Worm (Caenorhabditis elegans) whole organism, mixed stage, embryonic: ENCODE results near the gene str-209.

Source experiments
- M03D4.4 ChIP-seq: sonication (generic microtip); optimal IDR thresholded peaks from 2 replicates; lab custom pipeline; 2017; ENCODE audit warnings: mild to moderate bottlenecking, missing genetic modification characterization, missing compliant biosample characterization
- bed-3 ChIP-seq: fragments of 200-800 bp; sonication (Bioruptor generic); optimal IDR thresholded peaks from 3 replicates; lab custom pipeline; 2018; ENCODE audit warnings: mild to moderate bottlenecking, missing genetic modification characterization, moderate library complexity, missing compliant biosample characterization
- blmp-1 ChIP-seq: fragments of 150-350 bp; optimal IDR thresholded peaks from 2 replicates; lab custom pipeline; 2014; ENCODE audit warnings: missing biosample characterization, missing genetic modification characterization
- ceh-39 ChIP-seq: fragments of 150-350 bp; optimal IDR thresholded peaks from 2 replicates; lab custom pipeline; 2014; ENCODE audit warnings: missing biosample characterization, missing genetic modification characterization
- ceh-43 ChIP-seq: fragments of 200-800 bp; sonication (Bioruptor generic); optimal IDR thresholded peaks from 2 replicates; lab custom pipeline; 2018; ENCODE audit warnings: mild to moderate bottlenecking, missing genetic modification characterization, moderate library complexity, missing compliant biosample characterization
- ceh-83 ChIP-seq: fragments of 200-800 bp; sonication (Bioruptor generic); optimal IDR thresholded peaks from 2 replicates; lab custom pipeline; 2018; ENCODE audit warnings: mild to moderate bottlenecking, missing genetic modification characterization, missing compliant biosample characterization
- ces-1 ChIP-seq: fragments of 150-350 bp; optimal IDR thresholded peaks from 2 replicates; lab custom pipeline; 2014; ENCODE audit warnings: missing biosample characterization, missing genetic modification reagents, missing genetic modification characterization
- cnd-1 ChIP-seq: fragments of 200-800 bp; sonication (Bioruptor generic); optimal IDR thresholded peaks from 2 replicates; lab custom pipeline; 2018; ENCODE audit warnings: mild to moderate bottlenecking, missing genetic modification characterization, missing compliant biosample characterization
- drap-1 ChIP-seq: fragments of 200-800 bp; sonication (Bioruptor generic); optimal IDR thresholded peaks from 3 replicates; lab custom pipeline; 2018; ENCODE audit warnings: mild to moderate bottlenecking, missing genetic modification characterization, missing compliant biosample characterization
- elt-1 ChIP-seq: sonication (generic microtip); optimal IDR thresholded peaks from 2 replicates; lab custom pipeline; 2017; ENCODE audit warnings: missing genetic modification characterization, mild to moderate bottlenecking, missing compliant biosample characterization, antibody characterized with exemption, moderate library complexity, borderline replicate concordance; ENCODE audit not compliant: insufficient read depth
- elt-3 ChIP-seq: fragments of 150-350 bp; optimal IDR thresholded peaks from 2 replicates; lab custom pipeline; 2014; ENCODE audit warnings: missing biosample characterization, missing genetic modification characterization
- flh-1 ChIP-seq: fragments of 200-800 bp; sonication (Bioruptor generic); optimal IDR thresholded peaks from 2 replicates; lab custom pipeline; 2018; ENCODE audit warnings: mild to moderate bottlenecking, missing genetic modification characterization, moderate library complexity, missing compliant biosample characterization
- ham-2 ChIP-seq: fragments of 200-800 bp; sonication (Bioruptor generic); optimal IDR thresholded peaks from 2 replicates; lab custom pipeline; 2018; ENCODE audit warnings: mild to moderate bottlenecking, missing genetic modification characterization, missing compliant biosample characterization
- hlh-1 ChIP-seq: fragments of 150-350 bp; optimal IDR thresholded peaks from 2 replicates; lab custom pipeline; 2014; ENCODE audit warnings: missing biosample characterization, missing genetic modification reagents, missing genetic modification characterization
- lin-13 ChIP-seq: fragments of 150-350 bp; optimal IDR thresholded peaks from 2 replicates; lab custom pipeline; 2014; ENCODE audit warnings: missing biosample characterization, missing genetic modification characterization
- lin-32 ChIP-seq: fragments of 200-800 bp; sonication (Bioruptor generic); optimal IDR thresholded peaks from 2 replicates; lab custom pipeline; 2018; ENCODE audit warnings: mild to moderate bottlenecking, missing genetic modification characterization, missing compliant biosample characterization
- lsy-2 ChIP-seq: fragments of 150-350 bp; optimal IDR thresholded peaks from 2 replicates; lab custom pipeline; 2014; ENCODE audit warnings: missing biosample characterization, missing genetic modification characterization
- mab-5 ChIP-seq: fragments of 150-350 bp; optimal IDR thresholded peaks from 2 replicates; lab custom pipeline; 2014; ENCODE audit warnings: missing biosample characterization, missing genetic modification characterization
- mep-1 ChIP-seq: fragments of 150-350 bp; optimal IDR thresholded peaks from 2 replicates; lab custom pipeline; 2017; ENCODE audit warnings: missing biosample characterization, missing genetic modification reagents, missing genetic modification characterization, inconsistent platforms
- mls-2 ChIP-seq: sonication (generic microtip); optimal IDR thresholded peaks from 2 replicates; lab custom pipeline; 2016; ENCODE audit warnings: mild to moderate bottlenecking, missing genetic modification characterization, moderate library complexity, missing compliant biosample characterization
- nhr-12 ChIP-seq: fragments of 150-350 bp; optimal IDR thresholded peaks from 2 replicates; lab custom pipeline; 2014; ENCODE audit warnings: missing biosample characterization, missing genetic modification characterization
- nhr-2 ChIP-seq: fragments of 150-350 bp; optimal IDR thresholded peaks from 2 replicates; lab custom pipeline; 2014; ENCODE audit warnings: missing biosample characterization, missing genetic modification characterization
- nhr-237 ChIP-seq: fragments of 150-350 bp; optimal IDR thresholded peaks from 2 replicates; lab custom pipeline; 2014; ENCODE audit warnings: missing biosample characterization, missing genetic modification characterization
- nhr-28 ChIP-seq: fragments of 150-350 bp; optimal IDR thresholded peaks from 2 replicates; lab custom pipeline; 2014; ENCODE audit warnings: missing biosample characterization, missing genetic modification characterization
- nhr-76 ChIP-seq: sonication (generic microtip); optimal IDR thresholded peaks from 2 replicates; lab custom pipeline; 2017; ENCODE audit warnings: missing biosample characterization, missing genetic modification characterization
- pha-4 ChIP-seq: fragments of 150-350 bp; optimal IDR thresholded peaks from 2 replicates; lab custom pipeline; 2018; ENCODE audit warnings: missing biosample characterization, missing genetic modification reagents, missing genetic modification characterization
- sem-2 ChIP-seq: fragments of 200-800 bp; sonication (Bioruptor generic); optimal IDR thresholded peaks from 2 replicates; lab custom pipeline; 2018; ENCODE audit warnings: mild to moderate bottlenecking, missing genetic modification characterization, missing compliant biosample characterization
- snpc-4 ChIP-seq: fragments of 150-350 bp; optimal IDR thresholded peaks from 2 replicates; lab custom pipeline; 2014; ENCODE audit warnings: missing biosample characterization, missing genetic modification characterization
- sptf-1 ChIP-seq: sonication (generic microtip); optimal IDR thresholded peaks from 2 replicates; lab custom pipeline; 2017; ENCODE audit warnings: mild to moderate bottlenecking, missing genetic modification characterization, moderate library complexity, missing compliant biosample characterization
- tbx-8 ChIP-seq: fragments of 200-800 bp; sonication (Bioruptor generic); optimal IDR thresholded peaks from 2 replicates; lab custom pipeline; 2018; ENCODE audit warnings: mild to moderate bottlenecking, missing genetic modification characterization, moderate library complexity, missing compliant biosample characterization
- unc-120 ChIP-seq: sonication (generic microtip); optimal IDR thresholded peaks from 2 replicates; lab custom pipeline; 2017; ENCODE audit warnings: missing genetic modification characterization, missing compliant biosample characterization; ENCODE audit not compliant: poor library complexity, severe bottlenecking
- unc-39 ChIP-seq: fragments of 150-350 bp; optimal IDR thresholded peaks from 2 replicates; lab custom pipeline; 2014; ENCODE audit warnings: missing biosample characterization, missing genetic modification characterization
- unc-62 ChIP-seq: fragments of 150-350 bp; optimal IDR thresholded peaks from 2 replicates; lab custom pipeline; 2014; ENCODE audit warnings: missing biosample characterization, missing genetic modification reagents, missing genetic modification characterization
- zip-8 ChIP-seq: fragments of 150-350 bp; optimal IDR thresholded peaks from 2 replicates; lab custom pipeline; 2014; ENCODE audit warnings: missing biosample characterization, missing genetic modification characterization
- ztf-11 ChIP-seq: fragments of 150-350 bp; optimal IDR thresholded peaks from 2 replicates; lab custom pipeline; 2014; ENCODE audit warnings: missing biosample characterization, missing genetic modification characterization

Gene str-209

DNA sequence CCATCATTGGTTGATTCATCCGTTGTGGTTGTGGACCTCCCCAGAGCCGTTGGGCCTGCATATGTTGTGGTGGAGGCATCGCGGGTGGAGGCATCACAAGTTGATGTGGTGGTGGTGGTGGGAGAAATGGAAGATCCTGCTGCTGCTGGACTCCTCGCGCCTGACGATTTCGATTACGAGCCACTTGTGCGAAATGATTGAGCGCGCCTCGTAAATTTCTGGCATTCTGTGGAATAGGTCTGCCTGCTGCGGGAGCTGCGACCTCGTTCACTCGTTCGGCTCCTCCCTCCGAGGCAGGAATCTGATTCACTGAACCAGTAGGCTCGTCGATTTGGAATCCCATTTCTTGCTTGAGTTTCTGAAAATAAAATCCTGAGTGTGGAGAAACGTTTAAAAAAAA is 12.0 kb downstream of the str-209 start:
- no peak for TF ChIP-seq blmp-1 (tag; lab: Kevin White, UChicago)
- TF ChIP-seq lin-32 (GFP tag; lab: Kevin White, UChicago): no peak

DNA sequence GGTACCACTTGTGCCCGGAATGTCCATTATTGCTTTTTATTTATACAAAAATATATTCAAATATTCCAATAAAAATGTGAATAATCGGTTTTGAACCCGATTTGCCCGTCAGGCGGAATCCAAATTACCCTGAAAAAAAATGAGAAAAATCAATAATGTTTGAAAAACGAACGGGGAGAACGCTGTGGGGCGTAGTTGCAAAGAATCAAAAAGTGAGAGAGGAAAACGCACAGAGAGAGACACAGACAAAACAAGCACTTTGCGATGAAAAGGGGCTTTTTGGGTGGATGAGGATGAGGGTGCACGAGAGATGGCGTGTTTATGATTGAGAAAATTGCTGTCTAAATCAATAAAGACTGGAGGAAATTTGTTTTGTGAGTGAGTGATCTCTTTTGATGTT is 14.2 kb downstream of the str-209 start, which contains the start of gene tam-1:
TSS of gene tam-1 (minus strand) at position 135 of the 400 bp plus-strand sequence.
- no peak for TF ChIP-seq bed-3 (GFP tag; lab: Kevin White, UChicago)
- TF ChIP-seq lin-32 (GFP tag; lab: Kevin White, UChicago): no peak
- TF ChIP-seq ces-1 (GFP tag; lab: Kevin White, UChicago): peak; percentile 40
- peak; percentile 54 for TF ChIP-seq ham-2 (GFP tag; lab: Kevin White, UChicago)
- TF ChIP-seq nhr-76 (tag; lab: Kevin White, UChicago): no peak
- peak; percentile 59 for TF ChIP-seq ceh-83 (GFP tag; lab: Kevin White, UChicago)
- no peak for TF ChIP-seq ztf-11 (tag; lab: Kevin White, UChicago)

DNA sequence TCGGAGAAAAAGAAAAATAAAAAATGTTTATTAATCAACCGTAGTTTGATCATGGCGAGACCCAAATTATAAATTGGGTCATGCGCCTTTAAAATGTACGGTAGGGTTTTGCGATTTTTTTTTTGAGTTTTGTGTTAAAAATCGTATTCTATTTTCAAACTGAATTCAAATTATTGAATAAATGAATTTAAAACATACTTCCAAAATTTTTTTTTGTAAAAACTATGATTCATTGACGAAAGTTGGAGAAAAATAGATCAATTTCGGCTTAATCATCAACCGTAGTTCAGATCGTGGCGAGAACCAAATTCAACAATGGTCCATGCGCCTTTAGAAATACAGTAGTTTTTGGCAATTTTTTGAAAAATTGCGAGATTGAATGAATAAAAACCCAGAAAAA is 14.9 kb downstream of the str-209 start:
- TF ChIP-seq tbx-8 (GFP tag; lab: Kevin White, UChicago) (no peak), mep-1 (no peak), unc-62 (GFP tag; lab: Kevin White, UChicago) (no peak), ces-1 (GFP tag; lab: Kevin White, UChicago) (no peak), nhr-76 (tag; lab: Kevin White, UChicago) (no peak)

DNA sequence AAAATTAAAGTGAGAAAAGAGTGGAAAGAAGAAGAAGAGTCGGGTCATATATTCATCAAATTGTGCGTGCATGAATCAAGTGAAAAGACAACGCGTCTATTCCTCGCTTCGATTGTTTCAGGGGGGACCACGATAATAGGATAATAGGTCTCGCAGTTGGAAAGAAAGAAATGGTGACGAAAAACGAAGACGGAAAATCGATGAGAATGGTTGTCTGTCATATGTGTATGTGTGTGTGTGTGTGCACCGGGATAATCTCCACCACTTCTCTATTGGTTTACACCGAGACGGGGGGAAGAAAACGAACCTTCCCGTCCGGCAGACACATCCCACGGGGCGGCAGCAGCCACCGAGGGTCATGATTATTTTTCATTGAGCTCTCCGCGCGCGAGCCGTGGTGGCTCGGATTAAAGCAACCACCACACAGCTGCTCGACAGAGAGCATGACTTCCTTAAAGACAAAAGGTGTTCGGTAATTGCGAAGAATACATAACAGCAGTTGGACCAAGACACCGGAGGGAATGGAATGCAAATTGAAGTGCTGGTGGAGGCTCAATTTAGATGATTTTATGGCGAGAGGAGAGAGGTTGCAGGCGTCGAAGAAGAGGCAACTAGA is 15.4 kb downstream of the str-209 start:
- no peak for TF ChIP-seq ceh-39 (tag; lab: Kevin White, UChicago)
- no peak for TF ChIP-seq nhr-237 (tag; lab: Kevin White, UChicago)
- TF ChIP-seq nhr-76 (tag; lab: Kevin White, UChicago): no peak
- TF ChIP-seq snpc-4 (tag; lab: Kevin White, UChicago): no peak
- TF ChIP-seq ham-2 (GFP tag; lab: Kevin White, UChicago): peak; percentile 53
- TF ChIP-seq nhr-12: no peak
- peak; percentile 76 for TF ChIP-seq sptf-1 (tag; lab: Kevin White, UChicago)
- TF ChIP-seq zip-8 (tag; lab: Kevin White, UChicago): no peak
- peak; percentile 70 for TF ChIP-seq unc-120 (tag; lab: Kevin White, UChicago)
- no peak for TF ChIP-seq lin-13 (tag; lab: Kevin White, UChicago)
- peak; percentile 64 for TF ChIP-seq M03D4.4
- TF ChIP-seq ceh-83 (GFP tag; lab: Kevin White, UChicago): no peak
- TF ChIP-seq ces-1 (GFP tag; lab: Kevin White, UChicago): no peak
- TF ChIP-seq cnd-1 (tag; lab: Kevin White, UChicago): peak; percentile 78
- peak; percentile 73 for TF ChIP-seq ztf-11 (tag; lab: Kevin White, UChicago)
- peak; percentile 78 for TF ChIP-seq lin-32 (GFP tag; lab: Kevin White, UChicago)
- TF ChIP-seq pha-4 (tag; lab: Kevin White, UChicago): no peak
- TF ChIP-seq bed-3 (GFP tag; lab: Kevin White, UChicago): no peak
- no peak for TF ChIP-seq elt-3 (tag; lab: Kevin White, UChicago)
- TF ChIP-seq flh-1 (GFP tag; lab: Kevin White, UChicago): no peak
- TF ChIP-seq hlh-1 (tag; lab: Kevin White, UChicago): peak; percentile 69
- TF ChIP-seq tbx-8 (GFP tag; lab: Kevin White, UChicago): no peak
- no peak for TF ChIP-seq mep-1
- peak; percentile 74 for TF ChIP-seq mls-2
- peak; percentile 2 for TF ChIP-seq ceh-43
- TF ChIP-seq unc-39 (tag; lab: Kevin White, UChicago): no peak
- TF ChIP-seq unc-62 (GFP tag; lab: Kevin White, UChicago): peak; percentile 63
- no peak for TF ChIP-seq elt-1 (tag; lab: Kevin White, UChicago)
- TF ChIP-seq nhr-2 (tag; lab: Kevin White, UChicago): peak; percentile 72
- no peak for TF ChIP-seq drap-1
- no peak for TF ChIP-seq lsy-2 (tag; lab: Kevin White, UChicago)
- no peak for TF ChIP-seq sem-2
- no peak for TF ChIP-seq nhr-28 (tag; lab: Kevin White, UChicago)
- no peak for TF ChIP-seq blmp-1 (tag; lab: Kevin White, UChicago)
- TF ChIP-seq mab-5 (tag; lab: Kevin White, UChicago): no peak
